Fruit fly (Drosophila melanogaster) whole organism, embryonic: ENCODE measurements around the gene lawc.
A peak's percentile ranks its signal among the peaks of the same experiment; 100 is the strongest.

ENCODE experiments used
- Antp ChIP-seq: fragments of 200-800 bp; sonication (Bioruptor generic); optimal IDR thresholded peaks from 3 replicates; lab custom pipeline; 2016; ENCODE audit warnings: missing biosample characterization, missing genetic modification characterization
- CG1024 ChIP-seq: fragments of 200-800 bp; sonication (Bioruptor generic); IDR thresholded peaks from 2 replicates; pipeline ENCODE4 v1.3.6; 2022; ENCODE audit warnings: missing biosample characterization, missing genetic modification characterization
- CG10431 ChIP-seq: fragments of 200-800 bp; sonication (Bioruptor generic); optimal IDR thresholded peaks from 3 replicates; lab custom pipeline; 2018; ENCODE audit warnings: missing biosample characterization, mild to moderate bottlenecking, missing genetic modification characterization
- CG11456 ChIP-seq: fragments of 200-800 bp; sonication (Bioruptor generic); IDR thresholded peaks from 3 replicates; pipeline ENCODE4 v1.3.6; 2022; ENCODE audit warnings: missing biosample characterization, missing genetic modification characterization
- CG13123 ChIP-seq: fragments of 200-800 bp; sonication (Bioruptor generic); optimal IDR thresholded peaks from 2 replicates; lab custom pipeline; 2016; ENCODE audit warnings: missing biosample characterization, missing genetic modification characterization
- CG13894 ChIP-seq: fragments of 200-800 bp; sonication (Bioruptor generic); optimal IDR thresholded peaks from 3 replicates; lab custom pipeline; 2018; ENCODE audit warnings: missing biosample characterization, mild to moderate bottlenecking, missing genetic modification characterization, moderate library complexity
- CG16779 ChIP-seq: fragments of 200-800 bp; sonication (Bioruptor generic); IDR thresholded peaks from 2 replicates; pipeline ENCODE4 v1.3.6; 2022; ENCODE audit warnings: missing biosample characterization, missing genetic modification characterization
- CG17186 ChIP-seq: fragments of 200-800 bp; sonication (Bioruptor generic); optimal IDR thresholded peaks from 3 replicates; lab custom pipeline; 2017; ENCODE audit warnings: missing biosample characterization, missing genetic modification reagents, missing genetic modification characterization
- CG17361 ChIP-seq: fragments of 200-800 bp; sonication (Bioruptor generic); IDR thresholded peaks from 3 replicates; pipeline ENCODE4 v1.3.6; 2022; ENCODE audit warnings: missing biosample characterization, missing genetic modification characterization
- CG18599 ChIP-seq: fragments of 200-800 bp; sonication (Bioruptor generic); optimal IDR thresholded peaks from 3 replicates; lab custom pipeline; 2017; ENCODE audit warnings: missing biosample characterization, missing genetic modification characterization, mild to moderate bottlenecking, moderate library complexity, missing genetic modification reagents
- CG2889 ChIP-seq: fragments of 200-800 bp; sonication (Bioruptor generic); IDR thresholded peaks from 3 replicates; pipeline ENCODE4 v1.3.6; 2022; ENCODE audit warnings: missing biosample characterization, missing genetic modification characterization
- CG3163 ChIP-seq: fragments of 200-800 bp; sonication (Bioruptor generic); optimal IDR thresholded peaks from 3 replicates; lab custom pipeline; 2016; ENCODE audit warnings: missing biosample characterization, missing genetic modification characterization
- CG3281 ChIP-seq: fragments of 200-800 bp; sonication (Bioruptor generic); optimal IDR thresholded peaks from 3 replicates; lab custom pipeline; 2017; ENCODE audit warnings: missing biosample characterization, mild to moderate bottlenecking, missing genetic modification characterization
- CG4424 ChIP-seq: fragments of 200-800 bp; sonication (Bioruptor generic); optimal IDR thresholded peaks from 3 replicates; lab custom pipeline; 2016; ENCODE audit warnings: missing biosample characterization, missing genetic modification characterization
- CG4617 ChIP-seq: fragments of 200-800 bp; sonication (Bioruptor generic); optimal IDR thresholded peaks from 3 replicates; lab custom pipeline; 2016; ENCODE audit warnings: missing biosample characterization, missing genetic modification characterization, borderline replicate concordance
- CG7357 ChIP-seq: fragments of 200-800 bp; sonication (Bioruptor generic); IDR thresholded peaks from 3 replicates; pipeline ENCODE4 v1.3.6; 2022; ENCODE audit warnings: missing biosample characterization, missing genetic modification characterization
- CG7928 ChIP-seq: fragments of 200-800 bp; sonication (Bioruptor generic); optimal IDR thresholded peaks from 2 replicates; lab custom pipeline; 2017; ENCODE audit warnings: missing biosample characterization, mild to moderate bottlenecking, missing genetic modification characterization
- CG7987 ChIP-seq: fragments of 200-800 bp; sonication (Bioruptor generic); optimal IDR thresholded peaks from 2 replicates; lab custom pipeline; 2018; ENCODE audit warnings: missing biosample characterization, mild to moderate bottlenecking, missing genetic modification characterization, moderate library complexity
- CG8765 ChIP-seq: fragments of 200-800 bp; sonication (Bioruptor generic); IDR thresholded peaks from 2 replicates; pipeline ENCODE4 v1.3.6; 2022; ENCODE audit warnings: missing biosample characterization, missing genetic modification characterization
- CG8944 ChIP-seq: fragments of 200-800 bp; sonication (Bioruptor generic); optimal IDR thresholded peaks from 3 replicates; lab custom pipeline; 2016; ENCODE audit warnings: missing biosample characterization, missing genetic modification characterization
- CG9437 ChIP-seq: fragments of 200-800 bp; sonication (Bioruptor generic); optimal IDR thresholded peaks from 2 replicates; lab custom pipeline; 2018; ENCODE audit warnings: missing biosample characterization, mild to moderate bottlenecking, missing genetic modification characterization
- CG9817 ChIP-seq: fragments of 200-800 bp; sonication (Bioruptor generic); optimal IDR thresholded peaks from 2 replicates; lab custom pipeline; 2018; ENCODE audit warnings: missing biosample characterization, mild to moderate bottlenecking, missing genetic modification characterization, moderate library complexity
- Dad ChIP-seq: fragments of 200-800 bp; sonication (Bioruptor generic); optimal IDR thresholded peaks from 3 replicates; lab custom pipeline; 2016; ENCODE audit warnings: missing biosample characterization, missing genetic modification characterization
- Dfd ChIP-seq, 2 experiments: fragments of >200 bp; optimal IDR thresholded peaks; 2 replicates each; lab custom pipeline; 2017; ENCODE audit warnings: missing biosample characterization in 2 of 2, missing genetic modification characterization in 2 of 2
- Hand ChIP-seq: fragments of 200-800 bp; sonication (Bioruptor generic); optimal IDR thresholded peaks from 2 replicates; lab custom pipeline; 2017; ENCODE audit warnings: mild to moderate bottlenecking, missing biosample characterization, missing genetic modification reagents, missing genetic modification characterization
- Hr3 ChIP-seq: fragments of 200-800 bp; sonication (Bioruptor generic); optimal IDR thresholded peaks from 3 replicates; lab custom pipeline; 2016; ENCODE audit warnings: missing biosample characterization, missing genetic modification characterization
- Hr78 ChIP-seq, 2 experiments: fragments of 200-800 bp in 1 of 2; fragments of >200 bp in 1 of 2; sonication (Bioruptor generic) in 1 of 2; optimal IDR thresholded peaks; 2 replicates each; lab custom pipeline; 2017 to 2019; ENCODE audit warnings: missing biosample characterization in 2 of 2, missing genetic modification characterization in 2 of 2, mild to moderate bottlenecking in 1 of 2, moderate library complexity in 1 of 2
- Jarid2 ChIP-seq: fragments of 200-800 bp; sonication (Bioruptor generic); optimal IDR thresholded peaks from 3 replicates; lab custom pipeline; 2017; ENCODE audit warnings: mild to moderate bottlenecking, missing biosample characterization, missing genetic modification reagents, missing genetic modification characterization
- Mes4 ChIP-seq: fragments of 200-800 bp; sonication (Bioruptor generic); optimal IDR thresholded peaks from 2 replicates; lab custom pipeline; 2016; ENCODE audit warnings: missing biosample characterization, missing genetic modification characterization
- NK7.1 ChIP-seq: fragments of 200-800 bp; sonication (Bioruptor generic); optimal IDR thresholded peaks from 3 replicates; lab custom pipeline; 2016; ENCODE audit warnings: missing biosample characterization, missing genetic modification characterization
- Stat92E ChIP-seq, 3 experiments: fragments of >200 bp in 2 of 3; fragments of 200-800 bp in 1 of 3; sonication (Bioruptor generic) in 1 of 3; optimal IDR thresholded peaks; 2 replicates each; lab custom pipeline; 2017 to 2019; ENCODE audit warnings: missing biosample characterization in 3 of 3, missing genetic modification characterization in 3 of 3, mild to moderate bottlenecking in 1 of 3, moderate library complexity in 1 of 3
- amos ChIP-seq: fragments of 200-800 bp; sonication (Bioruptor generic); IDR thresholded peaks from 2 replicates; pipeline ENCODE4 v1.3.6; 2022; ENCODE audit warnings: missing biosample characterization, missing genetic modification characterization; ENCODE audit not compliant: partially characterized antibody
- ase ChIP-seq: fragments of 200-800 bp; sonication (Bioruptor generic); IDR thresholded peaks from 3 replicates; pipeline ENCODE4 v1.3.6; 2022; ENCODE audit warnings: missing biosample characterization, missing genetic modification characterization
- az2 ChIP-seq: fragments of 200-800 bp; sonication (Bioruptor generic); optimal IDR thresholded peaks from 3 replicates; lab custom pipeline; 2016; ENCODE audit warnings: missing biosample characterization, missing genetic modification characterization
- chif ChIP-seq, 2 experiments: fragments of 200-800 bp; sonication (Bioruptor generic); optimal IDR thresholded peaks; 3 replicates each; lab custom pipeline; 2016; ENCODE audit warnings: missing biosample characterization in 2 of 2, missing genetic modification characterization in 2 of 2
- chn ChIP-seq: fragments of 200-800 bp; sonication (Bioruptor generic); optimal IDR thresholded peaks from 2 replicates; lab custom pipeline; 2016; ENCODE audit warnings: missing biosample characterization, missing genetic modification characterization
- fru ChIP-seq: fragments of >200 bp; optimal IDR thresholded peaks from 2 replicates; lab custom pipeline; 2017
- ftz-f1 ChIP-seq: fragments of 200-800 bp; sonication (Bioruptor generic); optimal IDR thresholded peaks from 2 replicates; lab custom pipeline; 2016; ENCODE audit warnings: missing biosample characterization, missing genetic modification characterization
- fu2 ChIP-seq: fragments of 200-800 bp; sonication (Bioruptor generic); optimal IDR thresholded peaks from 2 replicates; lab custom pipeline; 2016; ENCODE audit warnings: missing biosample characterization, missing genetic modification characterization
- grn ChIP-seq: fragments of 200-800 bp; sonication (Bioruptor generic); optimal IDR thresholded peaks from 3 replicates; lab custom pipeline; 2017; ENCODE audit warnings: missing biosample characterization, missing genetic modification characterization
- gsb-n ChIP-seq: fragments of 200-800 bp; sonication (Bioruptor generic); optimal IDR thresholded peaks from 3 replicates; lab custom pipeline; 2018; ENCODE audit warnings: missing biosample characterization, mild to moderate bottlenecking, missing genetic modification characterization
- kah ChIP-seq: fragments of 200-800 bp; sonication (Bioruptor generic); optimal IDR thresholded peaks from 2 replicates; lab custom pipeline; 2018; ENCODE audit warnings: missing biosample characterization, mild to moderate bottlenecking, missing genetic modification characterization
- nau ChIP-seq: fragments of 200-800 bp; sonication (Bioruptor generic); optimal IDR thresholded peaks from 3 replicates; lab custom pipeline; 2017; ENCODE audit warnings: missing biosample characterization, mild to moderate bottlenecking, missing genetic modification characterization, missing genetic modification reagents
- p53 ChIP-seq: fragments of 200-800 bp; sonication (Bioruptor generic); optimal IDR thresholded peaks from 2 replicates; lab custom pipeline; 2016; ENCODE audit warnings: missing biosample characterization, missing genetic modification characterization
- prd ChIP-seq, 3 experiments: fragments of >200 bp in 2 of 3; fragments of 200-800 bp in 1 of 3; sonication (Bioruptor generic) in 1 of 3; optimal IDR thresholded peaks in 2 of 3; IDR thresholded peaks in 1 of 3; 2 replicates in 2 of 3; 3 replicates in 1 of 3; pipeline versions ENCODE4 v1.3.6 to Lab custom; 2017 to 2022; ENCODE audit warnings: missing biosample characterization in 1 of 3, missing genetic modification characterization in 1 of 3
- pum ChIP-seq: fragments of 200-800 bp; sonication (Bioruptor generic); optimal IDR thresholded peaks from 2 replicates; lab custom pipeline; 2016; ENCODE audit warnings: missing biosample characterization, missing genetic modification characterization
- sens-2 ChIP-seq: fragments of 200-800 bp; sonication (Bioruptor generic); IDR thresholded peaks from 2 replicates; pipeline ENCODE4 v1.3.6; 2022; ENCODE audit warnings: missing biosample characterization, missing genetic modification characterization
- sob ChIP-seq: fragments of 200-800 bp; sonication (Bioruptor generic); IDR thresholded peaks from 2 replicates; pipeline ENCODE4 v1.3.6; 2022; ENCODE audit warnings: missing biosample characterization, missing genetic modification characterization
- stwl ChIP-seq: fragments of 200-800 bp; sonication (Bioruptor generic); optimal IDR thresholded peaks from 3 replicates; lab custom pipeline; 2018; ENCODE audit warnings: missing biosample characterization, mild to moderate bottlenecking, missing genetic modification characterization, moderate library complexity
- tna ChIP-seq: fragments of 200-800 bp; sonication (Bioruptor generic); IDR thresholded peaks from 2 replicates; pipeline ENCODE4 v1.3.6; 2022; ENCODE audit warnings: missing biosample characterization, missing genetic modification characterization; ENCODE audit not compliant: partially characterized antibody

lawc gene

dm6 chrX:8411532-8411960, at the start of gene lawc (continued):
- TF ChIP-seq CG7987 (GFP tag; lab: Kevin White, UChicago) (peak; percentile 50), CG8765 (GFP tag; lab: Robert Waterston, UW) (peak; percentile 98), CG8944 (GFP tag; lab: Kevin White, UChicago) (no peak), gsb-n (tag; lab: Kevin White, UChicago) (no peak), Stat92E (GFP tag; optimal IDR thresholded peaks at IDR 0.05; lab: Kevin White, UChicago) (peak in 1 of 3 experiments; percentile 36), Jarid2 (GFP tag; lab: Kevin White, UChicago) (peak; percentile 82), kah (GFP tag; lab: Kevin White, UChicago) (peak; percentile 45), CG13894 (tag; lab: Kevin White, UChicago) (peak; percentile 59), az2 (GFP tag; lab: Kevin White, UChicago) (no peak), Hr3 (GFP tag; lab: Kevin White, UChicago) (no peak), chif (GFP tag; optimal IDR thresholded peaks at IDR 0.05; lab: Kevin White, UChicago) (no peak), CG13123 (GFP tag; lab: Kevin White, UChicago) (no peak), NK7.1 (GFP tag; lab: Kevin White, UChicago) (no peak), CG1024 (no peak; the same call in 1 of the 2 replicates), Hand (GFP tag; lab: Kevin White, UChicago) (peak; percentile 66), CG17361 (no peak), stwl (tag; lab: Kevin White, UChicago) (no peak), prd (optimal IDR thresholded peaks at IDR 0.05; lab: Kevin White, UChicago) (no peak), prd (GFP tag; IDR thresholded peaks at IDR 0.05; lab: Robert Waterston, UW) (no peak; the same call in 2 of the 3 replicates), Antp (no peak), tna (no peak; the same call in 1 of the 2 replicates), CG3281 (GFP tag; lab: Kevin White, UChicago) (peak; percentile 54), CG9817 (tag; lab: Kevin White, UChicago) (no peak), fru (lab: Kevin White, UChicago) (no peak), Dfd (GFP tag; optimal IDR thresholded peaks at IDR 0.05; lab: Kevin White, UChicago) (no peak), p53 (GFP tag; lab: Kevin White, UChicago) (no peak), CG4617 (no peak), CG10431 (GFP tag; lab: Kevin White, UChicago) (peak; percentile 45), amos (GFP tag; lab: Robert Waterston, UW) (no peak; the same call in 1 of the 2 replicates), Hr78 (GFP tag; optimal IDR thresholded peaks at IDR 0.05; lab: Kevin White, UChicago) (no peak), grn (peak; percentile 26), Mes4 (GFP tag; lab: Kevin White, UChicago) (no peak), chn (GFP tag; lab: Kevin White, UChicago) (no peak), CG4424 (GFP tag; lab: Kevin White, UChicago) (no peak), CG16779 (GFP tag; lab: Robert Waterston, UW) (peak; percentile 64; the same call in 1 of the 2 replicates), nau (GFP tag; lab: Kevin White, UChicago) (peak; percentile 47), CG9437 (no peak), sob (GFP tag; lab: Robert Waterston, UW) (peak; percentile 66; the same call in 1 of the 2 replicates), Dad (GFP tag; lab: Kevin White, UChicago) (no peak), ftz-f1 (peak; percentile 7), CG11456 (GFP tag; lab: Robert Waterston, UW) (no peak), CG2889 (0 out of 3 replicates have a peak, but pooled peaks have one; percentile 19), CG17186 (GFP tag; lab: Kevin White, UChicago) (no peak), CG3163 (GFP tag; lab: Kevin White, UChicago) (no peak), fu2 (GFP tag; lab: Kevin White, UChicago) (no peak), CG18599 (GFP tag; lab: Kevin White, UChicago) (peak; percentile 84), ase (0 out of 3 replicates have a peak, but pooled peaks have one; percentile 37), CG7928 (no peak), CG7357 (GFP tag; lab: Robert Waterston, UW) (no peak), pum (GFP tag; lab: Kevin White, UChicago) (no peak), sens-2 (GFP tag; lab: Robert Waterston, UW) (no peak)
